Worm (Caenorhabditis elegans) whole organism, mixed stage, embryonic: Measurements from ENCODE around the gene gur-4.
A peak's percentile ranks its signal among the peaks of the same experiment; 100 is the strongest.

Source experiments
- M03D4.4 ChIP-seq: sonication (generic microtip); optimal IDR thresholded peaks from 2 replicates; lab custom pipeline; 2017; ENCODE audit warnings: mild to moderate bottlenecking, missing genetic modification characterization, missing compliant biosample characterization
- bed-3 ChIP-seq: fragments of 200-800 bp; sonication (Bioruptor generic); optimal IDR thresholded peaks from 3 replicates; lab custom pipeline; 2018; ENCODE audit warnings: mild to moderate bottlenecking, missing genetic modification characterization, moderate library complexity, missing compliant biosample characterization
- blmp-1 ChIP-seq: fragments of 150-350 bp; optimal IDR thresholded peaks from 2 replicates; lab custom pipeline; 2014; ENCODE audit warnings: missing biosample characterization, missing genetic modification characterization
- ceh-39 ChIP-seq: fragments of 150-350 bp; optimal IDR thresholded peaks from 2 replicates; lab custom pipeline; 2014; ENCODE audit warnings: missing biosample characterization, missing genetic modification characterization
- ceh-43 ChIP-seq: fragments of 200-800 bp; sonication (Bioruptor generic); optimal IDR thresholded peaks from 2 replicates; lab custom pipeline; 2018; ENCODE audit warnings: mild to moderate bottlenecking, missing genetic modification characterization, moderate library complexity, missing compliant biosample characterization
- ceh-83 ChIP-seq: fragments of 200-800 bp; sonication (Bioruptor generic); optimal IDR thresholded peaks from 2 replicates; lab custom pipeline; 2018; ENCODE audit warnings: mild to moderate bottlenecking, missing genetic modification characterization, missing compliant biosample characterization
- ces-1 ChIP-seq: fragments of 150-350 bp; optimal IDR thresholded peaks from 2 replicates; lab custom pipeline; 2014; ENCODE audit warnings: missing biosample characterization, missing genetic modification reagents, missing genetic modification characterization
- cnd-1 ChIP-seq: fragments of 200-800 bp; sonication (Bioruptor generic); optimal IDR thresholded peaks from 2 replicates; lab custom pipeline; 2018; ENCODE audit warnings: mild to moderate bottlenecking, missing genetic modification characterization, missing compliant biosample characterization
- drap-1 ChIP-seq: fragments of 200-800 bp; sonication (Bioruptor generic); optimal IDR thresholded peaks from 3 replicates; lab custom pipeline; 2018; ENCODE audit warnings: mild to moderate bottlenecking, missing genetic modification characterization, missing compliant biosample characterization
- elt-1 ChIP-seq: sonication (generic microtip); optimal IDR thresholded peaks from 2 replicates; lab custom pipeline; 2017; ENCODE audit warnings: missing genetic modification characterization, mild to moderate bottlenecking, missing compliant biosample characterization, antibody characterized with exemption, moderate library complexity, borderline replicate concordance; ENCODE audit not compliant: insufficient read depth
- elt-3 ChIP-seq: fragments of 150-350 bp; optimal IDR thresholded peaks from 2 replicates; lab custom pipeline; 2014; ENCODE audit warnings: missing biosample characterization, missing genetic modification characterization
- flh-1 ChIP-seq: fragments of 200-800 bp; sonication (Bioruptor generic); optimal IDR thresholded peaks from 2 replicates; lab custom pipeline; 2018; ENCODE audit warnings: mild to moderate bottlenecking, missing genetic modification characterization, moderate library complexity, missing compliant biosample characterization
- ham-2 ChIP-seq: fragments of 200-800 bp; sonication (Bioruptor generic); optimal IDR thresholded peaks from 2 replicates; lab custom pipeline; 2018; ENCODE audit warnings: mild to moderate bottlenecking, missing genetic modification characterization, missing compliant biosample characterization
- hlh-1 ChIP-seq: fragments of 150-350 bp; optimal IDR thresholded peaks from 2 replicates; lab custom pipeline; 2014; ENCODE audit warnings: missing biosample characterization, missing genetic modification reagents, missing genetic modification characterization
- lin-13 ChIP-seq: fragments of 150-350 bp; optimal IDR thresholded peaks from 2 replicates; lab custom pipeline; 2014; ENCODE audit warnings: missing biosample characterization, missing genetic modification characterization
- lin-32 ChIP-seq: fragments of 200-800 bp; sonication (Bioruptor generic); optimal IDR thresholded peaks from 2 replicates; lab custom pipeline; 2018; ENCODE audit warnings: mild to moderate bottlenecking, missing genetic modification characterization, missing compliant biosample characterization
- lsy-2 ChIP-seq: fragments of 150-350 bp; optimal IDR thresholded peaks from 2 replicates; lab custom pipeline; 2014; ENCODE audit warnings: missing biosample characterization, missing genetic modification characterization
- mab-5 ChIP-seq: fragments of 150-350 bp; optimal IDR thresholded peaks from 2 replicates; lab custom pipeline; 2014; ENCODE audit warnings: missing biosample characterization, missing genetic modification characterization
- mep-1 ChIP-seq: fragments of 150-350 bp; optimal IDR thresholded peaks from 2 replicates; lab custom pipeline; 2017; ENCODE audit warnings: missing biosample characterization, missing genetic modification reagents, missing genetic modification characterization, inconsistent platforms
- mls-2 ChIP-seq: sonication (generic microtip); optimal IDR thresholded peaks from 2 replicates; lab custom pipeline; 2016; ENCODE audit warnings: mild to moderate bottlenecking, missing genetic modification characterization, moderate library complexity, missing compliant biosample characterization
- nhr-12 ChIP-seq: fragments of 150-350 bp; optimal IDR thresholded peaks from 2 replicates; lab custom pipeline; 2014; ENCODE audit warnings: missing biosample characterization, missing genetic modification characterization
- nhr-2 ChIP-seq: fragments of 150-350 bp; optimal IDR thresholded peaks from 2 replicates; lab custom pipeline; 2014; ENCODE audit warnings: missing biosample characterization, missing genetic modification characterization
- nhr-237 ChIP-seq: fragments of 150-350 bp; optimal IDR thresholded peaks from 2 replicates; lab custom pipeline; 2014; ENCODE audit warnings: missing biosample characterization, missing genetic modification characterization
- nhr-28 ChIP-seq: fragments of 150-350 bp; optimal IDR thresholded peaks from 2 replicates; lab custom pipeline; 2014; ENCODE audit warnings: missing biosample characterization, missing genetic modification characterization
- nhr-76 ChIP-seq: sonication (generic microtip); optimal IDR thresholded peaks from 2 replicates; lab custom pipeline; 2017; ENCODE audit warnings: missing biosample characterization, missing genetic modification characterization
- pha-4 ChIP-seq: fragments of 150-350 bp; optimal IDR thresholded peaks from 2 replicates; lab custom pipeline; 2018; ENCODE audit warnings: missing biosample characterization, missing genetic modification reagents, missing genetic modification characterization
- sem-2 ChIP-seq: fragments of 200-800 bp; sonication (Bioruptor generic); optimal IDR thresholded peaks from 2 replicates; lab custom pipeline; 2018; ENCODE audit warnings: mild to moderate bottlenecking, missing genetic modification characterization, missing compliant biosample characterization
- snpc-4 ChIP-seq: fragments of 150-350 bp; optimal IDR thresholded peaks from 2 replicates; lab custom pipeline; 2014; ENCODE audit warnings: missing biosample characterization, missing genetic modification characterization
- sptf-1 ChIP-seq: sonication (generic microtip); optimal IDR thresholded peaks from 2 replicates; lab custom pipeline; 2017; ENCODE audit warnings: mild to moderate bottlenecking, missing genetic modification characterization, moderate library complexity, missing compliant biosample characterization
- tbx-8 ChIP-seq: fragments of 200-800 bp; sonication (Bioruptor generic); optimal IDR thresholded peaks from 2 replicates; lab custom pipeline; 2018; ENCODE audit warnings: mild to moderate bottlenecking, missing genetic modification characterization, moderate library complexity, missing compliant biosample characterization
- unc-120 ChIP-seq: sonication (generic microtip); optimal IDR thresholded peaks from 2 replicates; lab custom pipeline; 2017; ENCODE audit warnings: missing genetic modification characterization, missing compliant biosample characterization; ENCODE audit not compliant: poor library complexity, severe bottlenecking
- unc-39 ChIP-seq: fragments of 150-350 bp; optimal IDR thresholded peaks from 2 replicates; lab custom pipeline; 2014; ENCODE audit warnings: missing biosample characterization, missing genetic modification characterization
- unc-62 ChIP-seq: fragments of 150-350 bp; optimal IDR thresholded peaks from 2 replicates; lab custom pipeline; 2014; ENCODE audit warnings: missing biosample characterization, missing genetic modification reagents, missing genetic modification characterization
- zip-8 ChIP-seq: fragments of 150-350 bp; optimal IDR thresholded peaks from 2 replicates; lab custom pipeline; 2014; ENCODE audit warnings: missing biosample characterization, missing genetic modification characterization
- ztf-11 ChIP-seq: fragments of 150-350 bp; optimal IDR thresholded peaks from 2 replicates; lab custom pipeline; 2014; ENCODE audit warnings: missing biosample characterization, missing genetic modification characterization

The gur-4 gene

DNA sequence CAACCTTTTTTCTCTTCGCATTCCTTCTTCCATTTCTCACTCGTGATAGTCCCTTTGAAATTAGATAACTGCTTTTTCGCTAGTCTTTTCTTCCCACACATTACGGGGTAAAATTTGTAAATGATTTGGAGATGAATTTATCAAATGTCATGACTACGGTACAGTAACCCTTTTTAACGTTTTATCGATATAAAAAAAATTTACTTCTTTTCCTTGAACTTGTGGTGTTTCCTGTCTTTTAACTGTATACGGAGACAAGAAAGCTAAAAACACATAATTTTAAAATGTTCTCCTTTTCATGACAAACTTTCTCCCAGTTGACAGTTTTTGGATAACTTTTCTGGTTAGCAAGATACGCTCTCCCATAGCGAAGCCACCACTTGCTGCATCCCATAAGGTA is 45.5 kb downstream of the gur-4 start, which contains the start of gene W03H9.1:
TSS of gene W03H9.1 (minus strand) at position 101 of the 400 bp plus-strand sequence.
- TF ChIP-seq ham-2 (GFP tag; lab: Kevin White, UChicago) (no peak), M03D4.4 (tag; lab: Kevin White, UChicago) (no peak), tbx-8 (GFP tag; lab: Kevin White, UChicago) (no peak), unc-62 (GFP tag; lab: Kevin White, UChicago) (no peak), hlh-1 (tag; lab: Kevin White, UChicago) (no peak), lin-13 (tag; lab: Kevin White, UChicago) (no peak), lsy-2 (tag; lab: Kevin White, UChicago) (no peak), ztf-11 (tag; lab: Kevin White, UChicago) (no peak), sem-2 (GFP tag; lab: Kevin White, UChicago) (no peak), bed-3 (GFP tag; lab: Kevin White, UChicago) (no peak), zip-8 (no peak), unc-39 (tag; lab: Kevin White, UChicago) (no peak), elt-3 (no peak), ceh-83 (no peak), mls-2 (tag; lab: Kevin White, UChicago) (no peak)

DNA sequence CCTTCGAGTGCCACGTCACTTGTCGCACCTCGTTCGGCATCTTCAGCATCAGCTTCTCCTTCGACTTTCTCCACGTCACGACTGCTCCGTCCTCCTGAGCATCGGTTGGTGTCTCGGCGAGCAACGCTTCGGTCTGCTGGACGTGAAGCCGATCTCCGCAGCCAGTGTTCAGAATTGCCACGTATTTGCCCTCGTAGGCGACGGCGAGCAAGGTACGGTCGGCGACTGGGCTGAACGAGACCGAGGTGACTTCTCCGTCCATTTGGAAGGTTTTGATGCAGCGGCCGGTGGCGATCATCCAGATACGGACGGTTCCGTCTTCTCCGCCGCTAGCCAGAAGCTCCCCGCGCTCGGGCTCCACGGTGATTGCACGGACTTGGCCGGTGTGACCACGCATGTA is 47.7 kb downstream of the gur-4 start:
- TF ChIP-seq ham-2 (GFP tag; lab: Kevin White, UChicago), result no peak
- TF ChIP-seq bed-3 (GFP tag; lab: Kevin White, UChicago), result no peak
- TF ChIP-seq sem-2 (GFP tag; lab: Kevin White, UChicago), result no peak
- no peak for TF ChIP-seq elt-1

DNA sequence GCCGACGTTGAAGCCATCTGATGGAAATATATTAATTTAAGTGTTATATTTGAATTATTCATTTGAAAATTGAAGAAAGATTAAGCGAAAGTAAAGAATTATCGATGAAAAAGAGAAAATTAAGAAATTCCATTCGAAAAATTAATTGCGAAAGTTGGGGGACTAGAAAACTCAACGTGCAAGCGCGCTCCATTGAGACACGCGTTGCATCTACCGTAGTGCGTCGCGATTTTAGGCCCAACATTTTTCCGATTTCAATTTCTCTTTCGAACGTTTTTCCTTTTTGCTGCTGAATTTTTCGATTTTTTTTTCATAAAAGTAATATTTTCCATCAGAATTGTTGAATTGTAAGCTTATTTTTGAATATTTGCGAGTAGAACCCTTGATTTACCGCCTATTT is 49.8 kb downstream of the gur-4 start, which contains the start of gene Y48B6A.1:
TSS of gene Y48B6A.1 (minus strand) at position 17 of the 400 bp plus-strand sequence.
- TF ChIP-seq ceh-39 (tag; lab: Kevin White, UChicago) (peak; percentile 96), lin-32 (GFP tag; lab: Kevin White, UChicago) (peak; percentile 37), flh-1 (GFP tag; lab: Kevin White, UChicago) (no peak), elt-3 (no peak), hlh-1 (tag; lab: Kevin White, UChicago) (peak; percentile 93), bed-3 (GFP tag; lab: Kevin White, UChicago) (peak; percentile 1), mab-5 (tag; lab: Kevin White, UChicago) (no peak), sptf-1 (peak; percentile 85), ces-1 (GFP tag; lab: Kevin White, UChicago) (peak; percentile 84), unc-62 (GFP tag; lab: Kevin White, UChicago) (peak; percentile 33), zip-8 (no peak), M03D4.4 (tag; lab: Kevin White, UChicago) (peak; percentile 37), unc-39 (tag; lab: Kevin White, UChicago) (no peak), mep-1 (tag; lab: Kevin White, UChicago) (peak; percentile 97), elt-1 (peak; percentile 53), snpc-4 (tag; lab: Kevin White, UChicago) (no peak), nhr-76 (tag; lab: Kevin White, UChicago) (no peak), nhr-237 (peak; percentile 93), ceh-43 (GFP tag; lab: Kevin White, UChicago) (peak; percentile 33), lin-13 (tag; lab: Kevin White, UChicago) (peak; percentile 97), unc-120 (peak; percentile 35), mls-2 (tag; lab: Kevin White, UChicago) (peak; percentile 66), sem-2 (GFP tag; lab: Kevin White, UChicago) (no peak), pha-4 (tag; lab: Kevin White, UChicago) (peak; percentile 95), nhr-28 (tag; lab: Kevin White, UChicago) (no peak), tbx-8 (GFP tag; lab: Kevin White, UChicago) (no peak), blmp-1 (tag; lab: Kevin White, UChicago) (peak; percentile 40), cnd-1 (peak; percentile 75), nhr-12 (tag; lab: Kevin White, UChicago) (no peak), drap-1 (GFP tag; lab: Kevin White, UChicago) (peak; percentile 40), ham-2 (GFP tag; lab: Kevin White, UChicago) (no peak), nhr-2 (peak; percentile 25), ztf-11 (tag; lab: Kevin White, UChicago) (no peak), lsy-2 (tag; lab: Kevin White, UChicago) (peak; percentile 97), ceh-83 (peak; percentile 82)
